Worm (Caenorhabditis elegans) whole organism, late embryonic: Measurements from ENCODE around the gene slc-36.3.

Experiments
- F13H6.1 ChIP-seq: sonication (generic microtip); optimal IDR thresholded peaks from 2 replicates; lab custom pipeline; 2016; ENCODE audit warnings: missing genetic modification characterization, missing compliant biosample characterization
- ahr-1 ChIP-seq: sonication (generic microtip); optimal IDR thresholded peaks from 2 replicates; lab custom pipeline; 2016; ENCODE audit warnings: missing genetic modification characterization, missing compliant biosample characterization
- ceh-14 ChIP-seq: sonication (generic microtip); optimal IDR thresholded peaks from 2 replicates; lab custom pipeline; 2016; ENCODE audit warnings: missing genotype, missing genetic modification characterization, missing compliant biosample characterization
- ceh-19 ChIP-seq: fragments of 200-800 bp; sonication (Bioruptor generic); optimal IDR thresholded peaks from 2 replicates; lab custom pipeline; 2018; ENCODE audit warnings: mild to moderate bottlenecking, missing genetic modification characterization, missing compliant biosample characterization
- ceh-22 ChIP-seq: sonication (generic microtip); optimal IDR thresholded peaks from 2 replicates; lab custom pipeline; 2017; ENCODE audit warnings: missing biosample characterization, missing genetic modification characterization
- ceh-30 ChIP-seq: fragments of 150-350 bp; optimal IDR thresholded peaks from 2 replicates; lab custom pipeline; 2014; ENCODE audit warnings: missing biosample characterization, missing genetic modification characterization
- ceh-31 ChIP-seq: sonication (generic microtip); optimal IDR thresholded peaks from 2 replicates; lab custom pipeline; 2016; ENCODE audit warnings: missing genetic modification characterization, missing compliant biosample characterization
- ceh-34 ChIP-seq: sonication (generic microtip); optimal IDR thresholded peaks from 2 replicates; lab custom pipeline; 2016; ENCODE audit warnings: mild to moderate bottlenecking, missing genetic modification characterization, missing compliant biosample characterization
- ceh-45 ChIP-seq: fragments of 200-800 bp; sonication (Bioruptor generic); IDR thresholded peaks from 2 replicates; pipeline ENCODE4 v1.3.6; 2022; ENCODE audit warnings: missing genetic modification reagents, missing genetic modification characterization, missing compliant biosample characterization
- ceh-48 ChIP-seq: sonication (generic microtip); optimal IDR thresholded peaks from 2 replicates; lab custom pipeline; 2016; ENCODE audit warnings: missing genetic modification characterization, inconsistent platforms, missing compliant biosample characterization
- ceh-6 ChIP-seq: fragments of 200-800 bp; sonication (Bioruptor generic); optimal IDR thresholded peaks from 2 replicates; lab custom pipeline; 2018; ENCODE audit warnings: mild to moderate bottlenecking, missing genetic modification characterization, missing compliant biosample characterization
- dmd-4 ChIP-seq: sonication (generic microtip); optimal IDR thresholded peaks from 2 replicates; lab custom pipeline; 2016; ENCODE audit warnings: borderline replicate concordance, missing genetic modification characterization, missing compliant biosample characterization
- dve-1 ChIP-seq: sonication (generic microtip); optimal IDR thresholded peaks from 2 replicates; lab custom pipeline; 2017; ENCODE audit warnings: antibody characterized with exemption, mild to moderate bottlenecking, missing genetic modification characterization, missing compliant biosample characterization
- elt-2 ChIP-seq: sonication (generic microtip); optimal IDR thresholded peaks from 2 replicates; lab custom pipeline; 2016; ENCODE audit warnings: missing genetic modification reagents, missing genetic modification characterization, missing compliant biosample characterization
- ets-4 ChIP-seq: sonication (generic microtip); optimal IDR thresholded peaks from 2 replicates; lab custom pipeline; 2016; ENCODE audit warnings: missing genetic modification characterization, missing compliant biosample characterization
- fkh-6 ChIP-seq: sonication (generic microtip); optimal IDR thresholded peaks from 2 replicates; lab custom pipeline; 2016; ENCODE audit warnings: missing genetic modification characterization, missing compliant biosample characterization
- gmeb-2 ChIP-seq: sonication (generic microtip); optimal IDR thresholded peaks from 2 replicates; lab custom pipeline; 2016; ENCODE audit warnings: missing genetic modification characterization, inconsistent platforms, missing compliant biosample characterization
- hlh-13 ChIP-seq: fragments of 200-800 bp; sonication (Bioruptor generic); optimal IDR thresholded peaks from 2 replicates; lab custom pipeline; 2018; ENCODE audit warnings: mild to moderate bottlenecking, missing genetic modification characterization, missing compliant biosample characterization
- hlh-30 ChIP-seq: sonication (generic microtip); optimal IDR thresholded peaks from 2 replicates; lab custom pipeline; 2017; ENCODE audit warnings: antibody characterized with exemption, missing genetic modification characterization, missing compliant biosample characterization; ENCODE audit not compliant: insufficient read depth
- hlh-6 ChIP-seq: sonication (generic microtip); optimal IDR thresholded peaks from 2 replicates; lab custom pipeline; 2016; ENCODE audit warnings: missing genotype, missing genetic modification characterization, missing compliant biosample characterization
- lim-6 ChIP-seq: sonication (generic microtip); optimal IDR thresholded peaks from 2 replicates; lab custom pipeline; 2016; ENCODE audit warnings: missing genetic modification characterization, missing compliant biosample characterization
- lin-11 ChIP-seq: fragments of 200-800 bp; sonication (Bioruptor generic); optimal IDR thresholded peaks from 2 replicates; lab custom pipeline; 2018; ENCODE audit warnings: mild to moderate bottlenecking, missing genetic modification characterization, missing compliant biosample characterization
- mec-3 ChIP-seq: sonication (generic microtip); optimal IDR thresholded peaks from 2 replicates; lab custom pipeline; 2016; ENCODE audit warnings: borderline replicate concordance, missing genetic modification characterization, missing compliant biosample characterization
- nfya-1 ChIP-seq: sonication (generic microtip); optimal IDR thresholded peaks from 2 replicates; lab custom pipeline; 2017; ENCODE audit warnings: missing genetic modification characterization, mild to moderate bottlenecking, missing compliant biosample characterization, antibody characterized with exemption, moderate library complexity
- nhr-11 ChIP-seq: fragments of 150-350 bp; optimal IDR thresholded peaks from 2 replicates; lab custom pipeline; 2014; ENCODE audit warnings: missing biosample characterization, missing genetic modification characterization
- npax-4 ChIP-seq: sonication (generic microtip); optimal IDR thresholded peaks from 2 replicates; lab custom pipeline; 2016; ENCODE audit warnings: missing genetic modification characterization, missing compliant biosample characterization
- pag-3 ChIP-seq: sonication (generic microtip); optimal IDR thresholded peaks from 2 replicates; lab custom pipeline; 2016; ENCODE audit warnings: missing compliant biosample characterization, missing genetic modification characterization, borderline replicate concordance
- pax-1 ChIP-seq: fragments of 150-350 bp; optimal IDR thresholded peaks from 2 replicates; lab custom pipeline; 2014; ENCODE audit warnings: missing biosample characterization, missing genetic modification characterization
- pha-2 ChIP-seq: sonication (generic microtip); optimal IDR thresholded peaks from 2 replicates; lab custom pipeline; 2017; ENCODE audit warnings: mild to moderate bottlenecking, missing genetic modification characterization, missing compliant biosample characterization
- pha-4 ChIP-seq: fragments of 150-350 bp; optimal IDR thresholded peaks from 2 replicates; lab custom pipeline; 2018; ENCODE audit warnings: missing biosample characterization, missing genetic modification reagents, missing genetic modification characterization
- pros-1 ChIP-seq: fragments of 150-350 bp; optimal IDR thresholded peaks from 2 replicates; lab custom pipeline; 2014; ENCODE audit warnings: missing biosample characterization, missing genetic modification reagents, missing genetic modification characterization
- ref-2 ChIP-seq: sonication (generic microtip); optimal IDR thresholded peaks from 2 replicates; lab custom pipeline; 2016; ENCODE audit warnings: missing genetic modification characterization, missing compliant biosample characterization
- sdc-2 ChIP-seq: sonication (generic microtip); optimal IDR thresholded peaks from 2 replicates; lab custom pipeline; 2016; ENCODE audit warnings: missing genotype, missing genetic modification characterization, missing compliant biosample characterization
- syd-9 ChIP-seq: sonication (generic microtip); optimal IDR thresholded peaks from 2 replicates; lab custom pipeline; 2016; ENCODE audit warnings: mild to moderate bottlenecking, missing genetic modification characterization, moderate library complexity, missing compliant biosample characterization
- tbx-7 ChIP-seq: sonication (generic microtip); optimal IDR thresholded peaks from 2 replicates; lab custom pipeline; 2016; ENCODE audit warnings: missing genotype, missing genetic modification characterization, missing compliant biosample characterization
- ttx-3 ChIP-seq: sonication (generic microtip); optimal IDR thresholded peaks from 2 replicates; lab custom pipeline; 2016; ENCODE audit warnings: missing genetic modification reagents, missing genetic modification characterization, missing compliant biosample characterization
- unc-3 ChIP-seq, 2 experiments: fragments of 200-800 bp in 1 of 2; sonication (Bioruptor generic) in 1 of 2; sonication (generic microtip) in 1 of 2; conservative IDR thresholded peaks in 1 of 2; optimal IDR thresholded peaks in 1 of 2; 2 replicates each; pipeline versions ENCODE4 v1.3.6 to Lab custom; 2016 to 2022; ENCODE audit warnings: missing compliant biosample characterization in 2 of 2, missing genetic modification characterization in 2 of 2, missing genetic modification reagents in 1 of 2
- unc-42 ChIP-seq: sonication (generic microtip); optimal IDR thresholded peaks from 2 replicates; lab custom pipeline; 2016; ENCODE audit warnings: missing genotype, missing genetic modification characterization, missing compliant biosample characterization
- unc-86 ChIP-seq: sonication (generic microtip); optimal IDR thresholded peaks from 2 replicates; lab custom pipeline; 2016; ENCODE audit warnings: missing genetic modification characterization, missing compliant biosample characterization
- zip-5 ChIP-seq: sonication (generic microtip); optimal IDR thresholded peaks from 2 replicates; lab custom pipeline; 2016; ENCODE audit warnings: missing genetic modification characterization, missing compliant biosample characterization
- ztf-16 ChIP-seq: sonication (generic microtip); optimal IDR thresholded peaks from 2 replicates; lab custom pipeline; 2017; ENCODE audit warnings: missing genetic modification characterization, missing compliant biosample characterization

slc-36.3 gene

DNA sequence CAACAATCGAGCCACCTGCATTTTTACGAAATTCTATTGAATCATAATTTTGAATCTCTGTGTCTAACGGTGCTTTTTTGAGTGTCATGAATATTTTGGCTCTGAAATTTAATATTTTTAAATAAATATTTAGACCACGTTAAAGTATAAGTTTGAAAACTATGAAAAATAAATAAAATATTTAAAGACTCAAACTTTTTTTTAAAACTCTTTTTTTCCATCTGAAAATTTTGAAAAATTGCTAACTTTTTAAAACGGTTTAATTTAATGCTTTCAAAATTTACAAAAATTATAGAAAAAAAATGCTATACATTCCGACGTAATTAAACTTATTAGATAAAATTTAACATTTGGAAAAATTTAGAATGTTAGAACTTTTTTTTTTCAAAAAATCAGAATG lies at the start of gene slc-36.3:
TSS of gene slc-36.3 (minus strand) at position 101 of the 400 bp plus-strand sequence.
- TF ChIP-seq ttx-3 (tag; lab: Kevin White, UChicago) (no peak), ceh-6 (no peak), gmeb-2 (tag; lab: Kevin White, UChicago) (no peak), nhr-11 (tag; lab: Kevin White, UChicago) (no peak), ets-4 (tag; lab: Kevin White, UChicago) (no peak), nfya-1 (no peak), pha-2 (no peak), ceh-22 (tag; lab: Kevin White, UChicago) (no peak), pros-1 (no peak), pag-3 (tag; lab: Kevin White, UChicago) (no peak), ahr-1 (tag; lab: Kevin White, UChicago) (no peak), hlh-30 (tag; lab: Kevin White, UChicago) (no peak), lim-6 (tag; lab: Kevin White, UChicago) (no peak), mec-3 (tag; lab: Kevin White, UChicago) (no peak), pax-1 (tag; lab: Kevin White, UChicago) (no peak)

DNA sequence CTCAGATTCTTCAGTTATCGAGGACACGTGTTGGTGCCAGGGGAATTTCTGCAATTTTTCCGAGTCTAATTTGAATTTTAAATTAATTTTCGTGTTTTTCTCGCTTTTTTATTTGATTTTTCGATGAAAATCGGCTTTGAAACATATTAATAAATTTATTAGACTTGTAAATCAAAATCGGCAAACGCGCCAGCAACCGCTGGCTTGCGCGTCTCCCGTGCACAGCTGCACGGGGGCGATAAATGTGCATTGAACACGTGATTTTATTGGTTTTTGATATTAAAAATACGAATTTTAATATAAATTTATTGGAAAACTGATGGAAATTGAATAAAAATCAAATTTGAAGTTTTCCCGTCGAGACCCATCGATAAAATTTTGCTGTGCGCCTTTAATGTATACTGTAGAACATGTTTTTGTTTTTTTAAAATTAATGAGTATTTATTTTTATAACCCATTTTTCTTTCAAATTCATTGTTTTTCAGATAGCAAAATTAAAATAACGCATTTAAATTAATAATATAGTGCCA lies 36.6 kb upstream of the slc-36.3 start, which contains the start of gene F26F2.7:
TSS of gene F26F2.7 (plus strand) at position 480 of the 530 bp plus-strand sequence.
- no peak for TF ChIP-seq ref-2 (tag; lab: Kevin White, UChicago)
- no peak for TF ChIP-seq nhr-11 (tag; lab: Kevin White, UChicago)
- no peak for TF ChIP-seq hlh-6 (tag; lab: Kevin White, UChicago)
- TF ChIP-seq ceh-31 (tag; lab: Kevin White, UChicago) = peak; percentile 31
- TF ChIP-seq unc-42 = peak; percentile 52
- TF ChIP-seq zip-5 = no peak
- TF ChIP-seq F13H6.1 (tag; lab: Kevin White, UChicago) = no peak
- TF ChIP-seq ceh-30 (tag; lab: Kevin White, UChicago) = peak; percentile 34
- no peak for TF ChIP-seq fkh-6
- TF ChIP-seq pax-1 (tag; lab: Kevin White, UChicago) = no peak
- peak; percentile 34 for TF ChIP-seq ceh-48
- peak; percentile 51 for TF ChIP-seq unc-86 (tag; lab: Kevin White, UChicago)
- TF ChIP-seq unc-3 (GFP tag; conservative IDR thresholded peaks at IDR 0.05; lab: Robert Waterston, UW) = no peak
- TF ChIP-seq unc-3 (tag; optimal IDR thresholded peaks at IDR 0.05; lab: Kevin White, UChicago) = peak; percentile 41
- no peak for TF ChIP-seq dmd-4
- TF ChIP-seq ttx-3 (tag; lab: Kevin White, UChicago) = peak; percentile 38
- peak; percentile 20 for TF ChIP-seq gmeb-2 (tag; lab: Kevin White, UChicago)
- TF ChIP-seq ceh-34 (tag; lab: Kevin White, UChicago) = no peak
- TF ChIP-seq hlh-13 (GFP tag; lab: Kevin White, UChicago) = no peak
- no peak for TF ChIP-seq ztf-16 (tag; lab: Kevin White, UChicago)
- peak; percentile 60 for TF ChIP-seq ceh-14
- peak; percentile 76 for TF ChIP-seq hlh-30 (tag; lab: Kevin White, UChicago)
- TF ChIP-seq syd-9 (tag; lab: Kevin White, UChicago) = no peak
- no peak for TF ChIP-seq pha-4
- peak; percentile 36 for TF ChIP-seq nfya-1
- TF ChIP-seq elt-2 (tag; lab: Kevin White, UChicago) = peak; percentile 55
- TF ChIP-seq mec-3 (tag; lab: Kevin White, UChicago) = no peak
- no peak for TF ChIP-seq sdc-2 (tag; lab: Kevin White, UChicago)
- no peak for TF ChIP-seq tbx-7 (tag; lab: Kevin White, UChicago)
- peak; percentile 64 for TF ChIP-seq pha-2
- TF ChIP-seq ceh-45 (GFP tag; lab: Robert Waterston, UW) = no peak
- no peak for TF ChIP-seq ceh-19
- TF ChIP-seq ceh-6 = no peak
- TF ChIP-seq dve-1 (tag; lab: Kevin White, UChicago) = no peak
- TF ChIP-seq lin-11 (tag; lab: Kevin White, UChicago) = peak; percentile 31
- TF ChIP-seq npax-4 = no peak
